Fruit fly (Drosophila melanogaster): ENCODE data around the gene mtgo.
A peak's percentile ranks its signal among the peaks of the same experiment; 100 is the strongest.

The mtgo gene

dm6 chr2L:16548418-16549108, 3.7 kb downstream of the mtgo start (continued):
- TF ChIP-seq D (optimal IDR thresholded peaks at IDR 0.05) = no peak
- peak; percentile 5 for TF ChIP-seq D (GFP tag; optimal IDR thresholded peaks at IDR 0.05)
- no peak for TF ChIP-seq Side (GFP tag; optimal IDR thresholded peaks at IDR 0.05)
- no peak for TF ChIP-seq CG6791 (GFP tag; IDR thresholded peaks at IDR 0.05; ENCODE audit: partially characterized antibody)
- TF ChIP-seq Drgx (GFP tag; IDR thresholded peaks at IDR 0.05) = peak; percentile 25; the same call in 1 of the 2 replicates
- TF ChIP-seq lbe (GFP tag; optimal IDR thresholded peaks at IDR 0.05) = no peak
- TF ChIP-seq Doc2 (GFP tag; IDR thresholded peaks at IDR 0.05) = 0 out of 2 replicates have a peak, but pooled peaks have one; percentile 19
- TF ChIP-seq CG18262 (tag; optimal IDR thresholded peaks at IDR 0.05) = peak; percentile 53
- TF ChIP-seq her (GFP tag; optimal IDR thresholded peaks at IDR 0.05) = no peak
- TF ChIP-seq CG2875 (GFP tag; optimal IDR thresholded peaks at IDR 0.05) = peak; percentile 13
- TF ChIP-seq CG15073 (GFP tag; optimal IDR thresholded peaks at IDR 0.05) = no peak
- peak; percentile 61; the same call in 2 of the 3 replicates for TF ChIP-seq CG11695 (GFP tag; IDR thresholded peaks at IDR 0.05)
- no peak for TF ChIP-seq Gsc (GFP tag; IDR thresholded peaks at IDR 0.05)
- TF ChIP-seq CG14014 (GFP tag; IDR thresholded peaks at IDR 0.05) = no peak
- TF ChIP-seq rib (GFP tag; IDR thresholded peaks at IDR 0.05) = no peak
- TF ChIP-seq CG6654 (GFP tag; optimal IDR thresholded peaks at IDR 0.05) = no peak
- TF ChIP-seq Sox102F (GFP tag; optimal IDR thresholded peaks at IDR 0.05) = peak; percentile 59
- no peak for TF ChIP-seq Lim3 (GFP tag; IDR thresholded peaks at IDR 0.05)
- TF ChIP-seq slbo (GFP tag; IDR thresholded peaks at IDR 0.05) = no peak
- TF ChIP-seq pum (GFP tag; optimal IDR thresholded peaks at IDR 0.05) = no peak
- no peak for TF ChIP-seq CG18619 (GFP tag; optimal IDR thresholded peaks at IDR 0.05)
- peak; percentile 43 for TF ChIP-seq cwo (GFP tag; optimal IDR thresholded peaks at IDR 0.05)
- TF ChIP-seq mam (GFP tag; optimal IDR thresholded peaks at IDR 0.05) = no peak
- TF ChIP-seq Hey (tag; optimal IDR thresholded peaks at IDR 0.05) = no peak
- TF ChIP-seq CG4328 (GFP tag; optimal IDR thresholded peaks at IDR 0.05) = no peak
- no peak for TF ChIP-seq scrt (GFP tag; optimal IDR thresholded peaks at IDR 0.05)
- TF ChIP-seq Ets65A (GFP tag) = peak; percentile 79
- TF ChIP-seq Bgb (GFP tag; IDR thresholded peaks at IDR 0.05; ENCODE audit: partially characterized antibody) = no peak
- peak in 1 of 2 experiments; percentile 69 for TF ChIP-seq Hr51 (GFP tag; optimal IDR thresholded peaks at IDR 0.05)
- no peak for TF ChIP-seq GATAe (GFP tag; conservative IDR thresholded peaks at IDR 0.05)
- peak; percentile 14 for TF ChIP-seq CG6813 (GFP tag; optimal IDR thresholded peaks at IDR 0.05)
- no peak for TF ChIP-seq ems (GFP tag; optimal IDR thresholded peaks at IDR 0.05)
- peak; percentile 20 for TF ChIP-seq Xbp1 (GFP tag; optimal IDR thresholded peaks at IDR 0.05)
- TF ChIP-seq fd96Cb (tag; optimal IDR thresholded peaks at IDR 0.05) = peak; percentile 34
- TF ChIP-seq sob (GFP tag; IDR thresholded peaks at IDR 0.05) = no peak
- TF ChIP-seq Dip3 (GFP tag; optimal IDR thresholded peaks at IDR 0.05) = no peak
- no peak for TF ChIP-seq CG9215 (GFP tag; IDR thresholded peaks at IDR 0.05)
- TF ChIP-seq sug (tag; optimal IDR thresholded peaks at IDR 0.05) = no peak
- TF ChIP-seq Dbx (GFP tag; IDR thresholded peaks at IDR 0.05) = no peak
- TF ChIP-seq pnt (GFP tag; optimal IDR thresholded peaks at IDR 0.05) = no peak
- no peak for TF ChIP-seq sc (optimal IDR thresholded peaks at IDR 0.05)
- no peak for TF ChIP-seq sc (GFP tag; optimal IDR thresholded peaks at IDR 0.05)
- TF ChIP-seq odd (GFP tag; optimal IDR thresholded peaks at IDR 0.05) = peak; percentile 11
- no peak for TF ChIP-seq CG10274 (GFP tag; optimal IDR thresholded peaks at IDR 0.05)
- TF ChIP-seq trem (tag; optimal IDR thresholded peaks at IDR 0.05) = peak; percentile 28
- peak; percentile 12; the same call in 1 of the 2 replicates for TF ChIP-seq Atf6 (GFP tag; IDR thresholded peaks at IDR 0.05)
- no peak for TF ChIP-seq Ptx1 (GFP tag; IDR thresholded peaks at IDR 0.05)
- TF ChIP-seq CG1233 (GFP tag; optimal IDR thresholded peaks at IDR 0.05) = peak; percentile 9
- TF ChIP-seq CG17328 (GFP tag; IDR thresholded peaks at IDR 0.05) = 0 out of 2 replicates have a peak, but pooled peaks have one; percentile 9
- TF ChIP-seq otp (GFP tag; IDR thresholded peaks at IDR 0.05) = no peak
- TF ChIP-seq CG12391 (tag; optimal IDR thresholded peaks at IDR 0.05) = no peak

Measured in whole organism, embryonic.